Worm (Caenorhabditis elegans) whole organism, L4 larva: ENCODE measurements around the gene lat-2.
A peak's percentile ranks its signal among the peaks of the same experiment; 100 is the strongest.

Experiments used
- D1046.2 ChIP-seq: fragments of 200-800 bp; sonication (Bioruptor generic); IDR thresholded peaks from 2 replicates; pipeline ENCODE4 v1.3.6; 2022; ENCODE audit warnings: missing genetic modification characterization, missing compliant biosample characterization
- F10B5.3 ChIP-seq: sonication (generic microtip); optimal IDR thresholded peaks from 2 replicates; lab custom pipeline; 2016; ENCODE audit warnings: mild to moderate bottlenecking, missing genetic modification characterization, missing compliant biosample characterization
- F26F4.8 ChIP-seq: fragments of 200-800 bp; sonication (Bioruptor generic); conservative IDR thresholded peaks from 2 replicates; pipeline ENCODE4 v1.3.6; 2022; ENCODE audit warnings: missing genetic modification characterization, missing compliant biosample characterization
- F49E8.2 ChIP-seq: sonication (generic microtip); optimal IDR thresholded peaks from 2 replicates; lab custom pipeline; 2016; ENCODE audit warnings: missing compliant biosample characterization, mild to moderate bottlenecking, missing genetic modification characterization, borderline replicate concordance
- Y48G9A.11 ChIP-seq: fragments of 200-800 bp; sonication (Bioruptor generic); IDR thresholded peaks from 2 replicates; pipeline ENCODE4 v1.3.6; 2022; ENCODE audit warnings: missing genetic modification reagents, missing genetic modification characterization, missing compliant biosample characterization
- Y75B8A.6 ChIP-seq: fragments of 200-800 bp; sonication (Bioruptor generic); IDR thresholded peaks from 2 replicates; pipeline ENCODE4 v1.3.6; 2022; ENCODE audit warnings: missing genetic modification reagents, missing genetic modification characterization, missing compliant biosample characterization
- aha-1 ChIP-seq: fragments of 150-350 bp; peaks from one replicate; lab custom pipeline; 2014; ENCODE audit warnings: missing biosample characterization, missing genetic modification characterization
- ceh-20 ChIP-seq: fragments of 200-800 bp; sonication (Bioruptor generic); IDR thresholded peaks from 2 replicates; pipeline ENCODE4 v1.3.6; 2022; ENCODE audit warnings: missing genetic modification reagents, missing genetic modification characterization, missing compliant biosample characterization
- ceh-62 ChIP-seq: sonication (generic microtip); optimal IDR thresholded peaks from 2 replicates; lab custom pipeline; 2017; ENCODE audit warnings: missing biosample characterization, missing genetic modification characterization
- ceh-82 ChIP-seq: sonication (generic microtip); optimal IDR thresholded peaks from 2 replicates; lab custom pipeline; 2017; ENCODE audit warnings: missing biosample characterization, missing genetic modification characterization
- dmd-6 ChIP-seq: fragments of 200-800 bp; sonication (Bioruptor generic); IDR thresholded peaks from 2 replicates; pipeline ENCODE4 v1.3.6; 2022; ENCODE audit warnings: missing genetic modification reagents, missing genetic modification characterization, missing compliant biosample characterization
- dmd-9 ChIP-seq: fragments of 200-800 bp; sonication (Bioruptor generic); IDR thresholded peaks from 2 replicates; pipeline ENCODE4 v1.3.6; 2022; ENCODE audit warnings: missing genetic modification reagents, missing genetic modification characterization, missing compliant biosample characterization
- dpl-1 ChIP-seq: fragments of 150-350 bp; optimal IDR thresholded peaks from 2 replicates; lab custom pipeline; 2014; ENCODE audit warnings: missing biosample characterization, missing genetic modification reagents, missing genetic modification characterization
- duxl-1 ChIP-seq: sonication (generic microtip); optimal IDR thresholded peaks from 2 replicates; lab custom pipeline; 2016; ENCODE audit warnings: mild to moderate bottlenecking, missing genetic modification characterization, moderate library complexity, missing compliant biosample characterization; ENCODE audit not compliant: poor library complexity
- egl-27 ChIP-seq: sonication (generic microtip); optimal IDR thresholded peaks from 3 replicates; lab custom pipeline; 2017; ENCODE audit warnings: missing biosample characterization, missing genetic modification reagents, missing genetic modification characterization
- egl-43 ChIP-seq: fragments of 200-800 bp; sonication (Bioruptor generic); IDR thresholded peaks from 2 replicates; pipeline ENCODE4 v1.3.6; 2022; ENCODE audit warnings: missing genetic modification reagents, missing genetic modification characterization, missing compliant biosample characterization
- hif-1 ChIP-seq, 2 experiments: sonication (generic microtip); optimal IDR thresholded peaks; 2 replicates each; lab custom pipeline; 2016 to 2017; ENCODE audit warnings: missing compliant biosample characterization in 2 of 2, missing genetic modification characterization in 2 of 2, missing genetic modification reagents in 2 of 2, missing genotype in 2 of 2, mild to moderate bottlenecking in 1 of 2
- hlh-30 ChIP-seq: sonication (generic microtip); optimal IDR thresholded peaks from 2 replicates; lab custom pipeline; 2017; ENCODE audit warnings: antibody characterized with exemption, mild to moderate bottlenecking, missing genetic modification characterization, missing compliant biosample characterization; ENCODE audit not compliant: insufficient read depth
- hmg-1.1 ChIP-seq: fragments of 200-800 bp; sonication (Bioruptor generic); IDR thresholded peaks from 2 replicates; pipeline ENCODE4 v1.3.6; 2022; ENCODE audit warnings: missing genetic modification reagents, missing genetic modification characterization, missing compliant biosample characterization
- jun-1 ChIP-seq: fragments of 150-350 bp; optimal IDR thresholded peaks from 2 replicates; lab custom pipeline; 2014; ENCODE audit warnings: missing biosample characterization, missing genetic modification reagents, missing genetic modification characterization
- lin-1 ChIP-seq: fragments of 200-800 bp; sonication (Bioruptor generic); IDR thresholded peaks from 2 replicates; pipeline ENCODE4 v1.3.6; 2022; ENCODE audit warnings: missing genetic modification reagents, missing genetic modification characterization, missing compliant biosample characterization
- lin-13 ChIP-seq: fragments of 150-350 bp; optimal IDR thresholded peaks from 2 replicates; lab custom pipeline; 2014; ENCODE audit warnings: missing biosample characterization, missing genetic modification reagents, missing genetic modification characterization
- lin-15B ChIP-seq: fragments of 150-350 bp; sonication (generic microtip); optimal IDR thresholded peaks from 3 replicates; lab custom pipeline; 2014; ENCODE audit warnings: missing biosample characterization, missing genetic modification characterization
- lin-39 ChIP-seq: fragments of 150-350 bp; optimal IDR thresholded peaks from 2 replicates; lab custom pipeline; 2014; ENCODE audit warnings: missing biosample characterization, missing genetic modification reagents, missing genetic modification characterization
- madf-5 ChIP-seq, 2 experiments: fragments of 200-800 bp; sonication (Bioruptor generic); IDR thresholded peaks; 2 replicates each; pipeline ENCODE4 v1.3.6; 2022; ENCODE audit warnings: missing compliant biosample characterization in 2 of 2, missing genetic modification characterization in 2 of 2
- mdl-1 ChIP-seq, 2 experiments: fragments of 150-350 bp in 1 of 2; sonication (generic microtip) in 1 of 2; optimal IDR thresholded peaks; 2 replicates each; lab custom pipeline; 2014 to 2017; ENCODE audit warnings: missing biosample characterization in 2 of 2, missing genetic modification characterization in 2 of 2
- nhr-10 ChIP-seq: fragments of 150-350 bp; optimal IDR thresholded peaks from 2 replicates; lab custom pipeline; 2014; ENCODE audit warnings: missing biosample characterization, missing genetic modification characterization
- nhr-111 ChIP-seq: fragments of 200-800 bp; sonication (Bioruptor generic); optimal IDR thresholded peaks from 2 replicates; lab custom pipeline; 2018; ENCODE audit warnings: mild to moderate bottlenecking, missing genetic modification characterization, missing compliant biosample characterization
- nhr-237 ChIP-seq: sonication (generic microtip); optimal IDR thresholded peaks from 2 replicates; lab custom pipeline; 2017; ENCODE audit warnings: missing biosample characterization, missing genetic modification characterization
- nhr-25 ChIP-seq: sonication (generic microtip); optimal IDR thresholded peaks from 2 replicates; lab custom pipeline; 2017; ENCODE audit warnings: missing genetic modification characterization, mild to moderate bottlenecking, missing compliant biosample characterization, antibody characterized with exemption, moderate library complexity, borderline replicate concordance; ENCODE audit not compliant: insufficient read depth
- nhr-41 ChIP-seq: fragments of 200-800 bp; sonication (Bioruptor generic); IDR thresholded peaks from 2 replicates; pipeline ENCODE4 v1.3.6; 2022; ENCODE audit warnings: missing genetic modification reagents, missing genetic modification characterization, missing compliant biosample characterization
- nhr-6 ChIP-seq: fragments of 150-350 bp; optimal IDR thresholded peaks from 2 replicates; lab custom pipeline; 2014; ENCODE audit warnings: missing biosample characterization, missing genetic modification characterization
- nhr-76 ChIP-seq: fragments of 150-350 bp; optimal IDR thresholded peaks from 2 replicates; lab custom pipeline; 2014; ENCODE audit warnings: missing biosample characterization, missing genetic modification characterization
- nhr-77 ChIP-seq: fragments of 150-350 bp; optimal IDR thresholded peaks from 2 replicates; lab custom pipeline; 2014; ENCODE audit warnings: missing biosample characterization, missing genetic modification characterization
- pha-4 ChIP-seq, 2 experiments: fragments of 150-350 bp in 1 of 2; fragments of 200-800 bp in 1 of 2; sonication (Bioruptor generic) in 1 of 2; IDR thresholded peaks in 1 of 2; optimal IDR thresholded peaks in 1 of 2; 2 replicates each; pipeline versions ENCODE4 v1.3.6 to Lab custom; 2014 to 2022; ENCODE audit warnings: missing genetic modification characterization in 2 of 2, missing genetic modification reagents in 2 of 2, missing biosample characterization in 1 of 2, missing compliant biosample characterization in 1 of 2
- pqm-1 ChIP-seq: sonication (generic microtip); optimal IDR thresholded peaks from 2 replicates; lab custom pipeline; 2017; ENCODE audit warnings: missing biosample characterization, missing genetic modification characterization
- saeg-2 ChIP-seq: fragments of 200-800 bp; sonication (Bioruptor generic); IDR thresholded peaks from 2 replicates; pipeline ENCODE4 v1.3.6; 2022; ENCODE audit warnings: missing genetic modification reagents, missing genetic modification characterization, missing compliant biosample characterization
- snpc-1.2 ChIP-seq: fragments of 200-800 bp; sonication (Bioruptor generic); IDR thresholded peaks from 2 replicates; pipeline ENCODE4 v1.3.6; 2022; ENCODE audit warnings: missing genetic modification reagents, missing genetic modification characterization, missing compliant biosample characterization
- spr-1 ChIP-seq: sonication (generic microtip); optimal IDR thresholded peaks from 2 replicates; lab custom pipeline; 2016; ENCODE audit warnings: mild to moderate bottlenecking, missing genetic modification characterization, missing compliant biosample characterization
- tra-1 ChIP-seq: fragments of 200-800 bp; sonication (Bioruptor generic); IDR thresholded peaks from 2 replicates; pipeline ENCODE4 v1.3.6; 2022; ENCODE audit warnings: missing genetic modification reagents, missing genetic modification characterization, missing compliant biosample characterization
- unc-39 ChIP-seq: sonication (generic microtip); optimal IDR thresholded peaks from 2 replicates; lab custom pipeline; 2017; ENCODE audit warnings: missing biosample characterization, missing genetic modification characterization
- zip-2 ChIP-seq: fragments of 150-350 bp; optimal IDR thresholded peaks from 2 replicates; lab custom pipeline; 2014; ENCODE audit warnings: missing biosample characterization, missing genetic modification characterization
- ztf-11 ChIP-seq: fragments of 150-350 bp; optimal IDR thresholded peaks from 2 replicates; lab custom pipeline; 2014; ENCODE audit warnings: missing biosample characterization, missing genetic modification characterization

Gene lat-2

DNA sequence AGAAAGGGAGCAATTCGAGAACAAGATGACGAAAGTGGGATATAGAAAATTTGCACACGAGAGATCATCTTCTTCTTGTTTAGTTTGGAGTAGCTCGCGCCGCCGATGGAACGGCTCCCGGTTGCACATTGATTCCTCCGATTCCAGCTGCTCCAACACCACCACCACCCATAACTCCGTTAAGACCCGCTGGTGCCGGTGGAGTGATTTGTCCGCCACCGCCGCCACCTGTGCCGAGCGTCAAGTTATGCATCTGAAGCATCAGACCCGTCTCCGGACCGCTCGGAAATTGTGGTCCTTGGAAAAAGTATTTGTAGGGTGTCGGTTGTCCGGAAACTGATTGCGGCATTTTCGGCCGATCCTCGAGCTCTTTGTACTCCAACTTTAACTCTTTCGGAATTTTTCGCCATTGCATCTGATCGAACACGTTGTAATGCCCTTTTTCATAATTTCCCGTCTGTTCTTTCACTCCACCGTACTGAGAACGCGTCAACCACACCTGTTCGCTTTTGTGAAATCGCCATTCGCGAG lies 14.1 kb downstream of the lat-2 start (continued):
- TF ChIP-seq madf-5 (GFP tag; IDR thresholded peaks at IDR 0.05; lab: Robert Waterston, UW) = no peak
- no peak for TF ChIP-seq ceh-82 (tag; lab: Kevin White, UChicago)
- no peak for TF ChIP-seq dmd-6 (GFP tag; lab: Robert Waterston, UW)
- TF ChIP-seq Y48G9A.11 = no peak
- TF ChIP-seq Y75B8A.6 (GFP tag; lab: Robert Waterston, UW) = no peak
- 0 out of 2 replicates have a peak, but pooled peaks have one; percentile 61 for TF ChIP-seq dmd-9
- no peak for TF ChIP-seq lin-15B (tag; lab: Kevin White, UChicago)
- TF ChIP-seq ceh-20 (GFP tag; lab: Robert Waterston, UW) = no peak
- TF ChIP-seq F26F4.8 = 0 out of 2 replicates have a peak, but pooled peaks have one; percentile 23
- TF ChIP-seq nhr-10 = no peak
- TF ChIP-seq ceh-62 (tag; lab: Kevin White, UChicago) = no peak
- TF ChIP-seq pha-4 (GFP tag; IDR thresholded peaks at IDR 0.05; lab: Robert Waterston, UW) = no peak
- TF ChIP-seq pha-4 (tag; optimal IDR thresholded peaks at IDR 0.05; lab: Kevin White, UChicago) = no peak
- TF ChIP-seq tra-1 (GFP tag; lab: Robert Waterston, UW) = no peak
- TF ChIP-seq nhr-77 (tag; lab: Kevin White, UChicago) = no peak
- TF ChIP-seq lin-1 (GFP tag; lab: Robert Waterston, UW) = no peak
- TF ChIP-seq nhr-111 = no peak
- TF ChIP-seq unc-39 (tag; lab: Kevin White, UChicago) = no peak
- no peak for TF ChIP-seq mdl-1 (tag; optimal IDR thresholded peaks at IDR 0.05; lab: Kevin White, UChicago)
- TF ChIP-seq hif-1 (tag; optimal IDR thresholded peaks at IDR 0.05; lab: Kevin White, UChicago) = no peak
- no peak for TF ChIP-seq nhr-6 (tag; lab: Kevin White, UChicago)
- peak; percentile 70 for TF ChIP-seq aha-1 (tag; lab: Kevin White, UChicago)

- TF ChIP-seq egl-43 (GFP tag; lab: Robert Waterston, UW) (no peak), ceh-62 (tag; lab: Kevin White, UChicago) (no peak), D1046.2 (GFP tag; lab: Robert Waterston, UW) (0 out of 2 replicates have a peak, but pooled peaks have one; percentile 29), ceh-20 (GFP tag; lab: Robert Waterston, UW) (no peak)
These were observed 16.0 kb downstream of the lat-2 start for ce11 chrII:4374885-4375284.

ce11 chrII:4376295-4377172 lies 17.7 kb downstream of the lat-2 start, which contains the start of gene ntl-2:
Gene ntl-2 (minus strand): TSS chrII:4376465.
- no peak for TF ChIP-seq egl-27 (tag; lab: Kevin White, UChicago)
- no peak for TF ChIP-seq F26F4.8
- TF ChIP-seq hlh-30 (tag; lab: Kevin White, UChicago) = peak; percentile 92
- peak; percentile 76; the same call in 1 of the 2 replicates for TF ChIP-seq nhr-41 (GFP tag; lab: Robert Waterston, UW)
- TF ChIP-seq nhr-237 = peak; percentile 28
- TF ChIP-seq F49E8.2 = no peak
- TF ChIP-seq lin-15B (tag; lab: Kevin White, UChicago) = peak; percentile 75
- TF ChIP-seq hif-1 (tag; optimal IDR thresholded peaks at IDR 0.05; lab: Kevin White, UChicago) = peak; percentile 20 to 95
- peak; percentile 77 for TF ChIP-seq dpl-1
- peak; percentile 89 for TF ChIP-seq ceh-20 (GFP tag; lab: Robert Waterston, UW)
- TF ChIP-seq nhr-76 = no peak
- peak; percentile 93 for TF ChIP-seq hmg-1.1
- peak; percentile 76 for TF ChIP-seq lin-1 (GFP tag; lab: Robert Waterston, UW)
- TF ChIP-seq snpc-1.2 (GFP tag; lab: Robert Waterston, UW) = peak; percentile 55; the same call in 1 of the 2 replicates
- peak; percentile 90 for TF ChIP-seq nhr-25
- TF ChIP-seq lin-13 (GFP tag; lab: Kevin White, UChicago) = peak; percentile 91
- TF ChIP-seq F10B5.3 (tag; lab: Kevin White, UChicago) = peak; percentile 1
- peak; percentile 86 for TF ChIP-seq spr-1
- TF ChIP-seq zip-2 (tag; lab: Kevin White, UChicago) = no peak
- TF ChIP-seq jun-1 (tag; lab: Kevin White, UChicago) = peak; percentile 89
- peak; percentile 11 for TF ChIP-seq pqm-1 (tag; lab: Kevin White, UChicago)
- no peak for TF ChIP-seq lin-39
- TF ChIP-seq ztf-11 (tag; lab: Kevin White, UChicago) = no peak
- peak; percentile 86 for TF ChIP-seq duxl-1 (tag; lab: Kevin White, UChicago)
- TF ChIP-seq saeg-2 (GFP tag; lab: Robert Waterston, UW) = peak; percentile 86
- peak; percentile 97 for TF ChIP-seq pha-4 (GFP tag; IDR thresholded peaks at IDR 0.05; lab: Robert Waterston, UW)
- peak; percentile 76 for TF ChIP-seq pha-4 (tag; optimal IDR thresholded peaks at IDR 0.05; lab: Kevin White, UChicago)
